Worm (Caenorhabditis elegans): ENCODE results near the gene K02E7.4.

- TF ChIP-seq elt-3 (tag; optimal IDR thresholded peaks at IDR 0.05) = no peak
- TF ChIP-seq dmd-4 (tag; optimal IDR thresholded peaks at IDR 0.05) = no peak
- TF ChIP-seq ztf-4 (tag; optimal IDR thresholded peaks at IDR 0.05) = no peak
- TF ChIP-seq lsy-2 (tag; optimal IDR thresholded peaks at IDR 0.05) = no peak
- TF ChIP-seq sma-9 (GFP tag; optimal IDR thresholded peaks at IDR 0.05) = no peak
- TF ChIP-seq sma-9 (tag; optimal IDR thresholded peaks at IDR 0.05) = no peak
- no peak for TF ChIP-seq sem-4 (tag; optimal IDR thresholded peaks at IDR 0.05)
These were observed 10.7 kb downstream of the K02E7.4 start, which contains the start of gene K02E7.1 for ce11 chrII:1082859-1083258.

All from whole organism, L2 larva.